Worm (Caenorhabditis elegans): ENCODE measurements around the gene Y50D4C.12.

Gene Y50D4C.12

ce11 chrV:1003400-1003799 is 21.0 kb downstream of the Y50D4C.12 start, which contains the start of gene Y50D4C.5:
Gene Y50D4C.5, minus strand, starts transcription at chrV:1003744.
- TF ChIP-seq zip-8 (tag; optimal IDR thresholded peaks at IDR 0.05), result no peak
- TF ChIP-seq lsy-2 (tag; optimal IDR thresholded peaks at IDR 0.05), result no peak
- no peak for TF ChIP-seq bed-3 (GFP tag; optimal IDR thresholded peaks at IDR 0.05)
- TF ChIP-seq unc-39 (tag; optimal IDR thresholded peaks at IDR 0.05), result no peak

- TF ChIP-seq lin-32 (GFP tag; optimal IDR thresholded peaks at IDR 0.05) (peak; percentile 55), lin-13 (tag; optimal IDR thresholded peaks at IDR 0.05) (peak; percentile 22), lsy-2 (tag; optimal IDR thresholded peaks at IDR 0.05) (peak; percentile 45), drap-1 (GFP tag; optimal IDR thresholded peaks at IDR 0.05) (peak; percentile 27), mls-2 (tag; optimal IDR thresholded peaks at IDR 0.05) (peak; percentile 64), ces-1 (GFP tag; optimal IDR thresholded peaks at IDR 0.05) (peak; percentile 59), M03D4.4 (tag; optimal IDR thresholded peaks at IDR 0.05) (peak; percentile 56), elt-3 (tag; optimal IDR thresholded peaks at IDR 0.05) (no peak), bed-3 (GFP tag; optimal IDR thresholded peaks at IDR 0.05) (peak; percentile 54), sptf-1 (tag; optimal IDR thresholded peaks at IDR 0.05) (peak; percentile 77), unc-62 (GFP tag; optimal IDR thresholded peaks at IDR 0.05) (no peak), cnd-1 (tag; optimal IDR thresholded peaks at IDR 0.05) (peak; percentile 45), zip-8 (tag; optimal IDR thresholded peaks at IDR 0.05) (no peak), nhr-237 (tag; optimal IDR thresholded peaks at IDR 0.05) (peak; percentile 64), sem-2 (GFP tag; optimal IDR thresholded peaks at IDR 0.05) (peak; percentile 37), mab-5 (tag; optimal IDR thresholded peaks at IDR 0.05) (no peak), ceh-83 (GFP tag; optimal IDR thresholded peaks at IDR 0.05) (peak; percentile 79), mep-1 (tag; optimal IDR thresholded peaks at IDR 0.05) (peak; percentile 65)
Observed at ce11 chrV:1003826-1004225, 21.4 kb downstream of the Y50D4C.12 start.

- TF ChIP-seq nhr-237 (tag; optimal IDR thresholded peaks at IDR 0.05) (no peak), nhr-2 (tag; optimal IDR thresholded peaks at IDR 0.05) (no peak), bed-3 (GFP tag; optimal IDR thresholded peaks at IDR 0.05) (no peak), ceh-39 (tag; optimal IDR thresholded peaks at IDR 0.05) (no peak), drap-1 (GFP tag; optimal IDR thresholded peaks at IDR 0.05) (no peak), M03D4.4 (tag; optimal IDR thresholded peaks at IDR 0.05) (no peak), blmp-1 (tag; optimal IDR thresholded peaks at IDR 0.05) (no peak), elt-3 (tag; optimal IDR thresholded peaks at IDR 0.05) (no peak), ceh-83 (GFP tag; optimal IDR thresholded peaks at IDR 0.05) (no peak), ztf-11 (tag; optimal IDR thresholded peaks at IDR 0.05) (no peak), flh-1 (GFP tag; optimal IDR thresholded peaks at IDR 0.05) (no peak), snpc-4 (tag; optimal IDR thresholded peaks at IDR 0.05) (no peak), tbx-8 (GFP tag; optimal IDR thresholded peaks at IDR 0.05) (no peak), mls-2 (tag; optimal IDR thresholded peaks at IDR 0.05) (no peak), sem-2 (GFP tag; optimal IDR thresholded peaks at IDR 0.05) (no peak), hlh-1 (tag; optimal IDR thresholded peaks at IDR 0.05) (no peak), mep-1 (tag; optimal IDR thresholded peaks at IDR 0.05) (no peak)
Observed at ce11 chrV:1005877-1006276, 23.5 kb downstream of the Y50D4C.12 start.

- TF ChIP-seq nhr-12 (tag; optimal IDR thresholded peaks at IDR 0.05), result no peak
- TF ChIP-seq ham-2 (GFP tag; optimal IDR thresholded peaks at IDR 0.05), result no peak
- no peak for TF ChIP-seq snpc-4 (tag; optimal IDR thresholded peaks at IDR 0.05)
- no peak for TF ChIP-seq elt-3 (tag; optimal IDR thresholded peaks at IDR 0.05)
- TF ChIP-seq nhr-76 (tag; optimal IDR thresholded peaks at IDR 0.05), result no peak
Observed at ce11 chrV:1008503-1008902, 26.1 kb downstream of the Y50D4C.12 start, which contains the start of gene ergo-1. Gene ergo-1, plus strand, starts transcription at chrV:1008803.

ce11 chrV:1009037-1009436 is 26.7 kb downstream of the Y50D4C.12 start:
- no peak for TF ChIP-seq nhr-2 (tag; optimal IDR thresholded peaks at IDR 0.05)
- no peak for TF ChIP-seq unc-62 (GFP tag; optimal IDR thresholded peaks at IDR 0.05)

ce11 chrV:1013637-1014036 is 31.3 kb downstream of the Y50D4C.12 start:
- TF ChIP-seq mls-2 (tag; optimal IDR thresholded peaks at IDR 0.05) (no peak), ceh-43 (GFP tag; optimal IDR thresholded peaks at IDR 0.05) (no peak), unc-120 (tag; optimal IDR thresholded peaks at IDR 0.05; ENCODE audit: poor library complexity, severe bottlenecking) (no peak), unc-62 (GFP tag; optimal IDR thresholded peaks at IDR 0.05) (no peak)

All from whole organism, mixed stage, embryonic.